Fruit fly (Drosophila melanogaster): ENCODE data around the gene myd.

DNA sequence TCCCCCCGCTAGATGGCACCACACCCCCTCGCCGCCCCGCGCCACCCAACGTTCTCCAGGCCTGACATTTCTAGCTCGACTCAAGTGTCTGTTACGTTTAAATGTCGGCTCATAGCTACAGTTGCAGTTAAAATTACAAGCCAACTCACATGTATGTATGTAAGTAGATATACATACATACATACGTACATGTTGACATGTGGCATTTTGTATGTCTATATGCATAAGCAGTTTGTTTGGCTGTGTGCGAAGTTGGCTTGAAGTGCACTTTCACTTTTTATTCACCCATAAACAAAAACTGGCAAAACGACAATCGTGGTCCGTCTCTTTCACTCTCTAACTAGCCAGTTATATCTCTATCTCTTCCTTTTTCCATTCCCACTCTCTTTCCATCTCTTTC, 2.4 kb downstream of the myd start:
- TF ChIP-seq psq (optimal IDR thresholded peaks at IDR 0.05) (no peak), ttk (optimal IDR thresholded peaks at IDR 0.05) (no peak)

Data from Kc167 (cell line).